Fruit fly (Drosophila melanogaster) whole organism, embryonic: Measurements from ENCODE around the gene Bili.

Source experiments
- Ada2b ChIP-seq: fragments of 200-800 bp; sonication (Bioruptor generic); IDR thresholded peaks from 2 replicates; pipeline ENCODE4 v1.3.6; 2022; ENCODE audit warnings: missing biosample characterization, missing genetic modification characterization
- BEAF-32 ChIP-seq: fragments of 200-800 bp; sonication (Bioruptor generic); optimal IDR thresholded peaks from 3 replicates; lab custom pipeline; 2017; ENCODE audit warnings: missing biosample characterization, missing genetic modification characterization, mild to moderate bottlenecking, moderate library complexity, missing genetic modification reagents
- CG10431 ChIP-seq: fragments of 200-800 bp; sonication (Bioruptor generic); optimal IDR thresholded peaks from 3 replicates; lab custom pipeline; 2018; ENCODE audit warnings: missing biosample characterization, mild to moderate bottlenecking, missing genetic modification characterization
- CG11695 ChIP-seq: fragments of 200-800 bp; sonication (Bioruptor generic); IDR thresholded peaks from 3 replicates; pipeline ENCODE4 v1.3.6; 2022; ENCODE audit warnings: missing biosample characterization, missing genetic modification characterization
- CG1233 ChIP-seq: fragments of 200-800 bp; sonication (Bioruptor generic); optimal IDR thresholded peaks from 4 replicates; lab custom pipeline; 2018; ENCODE audit warnings: missing biosample characterization, mild to moderate bottlenecking, missing genetic modification characterization
- CG12659 ChIP-seq: fragments of 200-800 bp; sonication (Bioruptor generic); optimal IDR thresholded peaks from 3 replicates; lab custom pipeline; 2017; ENCODE audit warnings: mild to moderate bottlenecking, missing biosample characterization, missing genetic modification reagents, missing genetic modification characterization
- CG16813 ChIP-seq: fragments of 200-800 bp; sonication (Bioruptor generic); IDR thresholded peaks from 3 replicates; pipeline ENCODE4 v1.3.6; 2022; ENCODE audit warnings: missing biosample characterization, missing genetic modification characterization; ENCODE audit not compliant: partially characterized antibody
- CG16815 ChIP-seq: fragments of 200-800 bp; sonication (Bioruptor generic); optimal IDR thresholded peaks from 3 replicates; lab custom pipeline; 2017; ENCODE audit warnings: missing biosample characterization, mild to moderate bottlenecking, missing genetic modification characterization
- CG17361 ChIP-seq: fragments of 200-800 bp; sonication (Bioruptor generic); IDR thresholded peaks from 3 replicates; pipeline ENCODE4 v1.3.6; 2022; ENCODE audit warnings: missing biosample characterization, missing genetic modification characterization
- CG17802 ChIP-seq: fragments of 200-800 bp; sonication (Bioruptor generic); optimal IDR thresholded peaks from 2 replicates; lab custom pipeline; 2018; ENCODE audit warnings: missing biosample characterization, mild to moderate bottlenecking, missing genetic modification characterization, moderate library complexity
- CG2116 ChIP-seq: fragments of 200-800 bp; sonication (Bioruptor generic); optimal IDR thresholded peaks from 3 replicates; lab custom pipeline; 2018; ENCODE audit warnings: missing biosample characterization, mild to moderate bottlenecking, missing genetic modification characterization
- CG31224 ChIP-seq: fragments of 200-800 bp; sonication (Bioruptor generic); IDR thresholded peaks from 2 replicates; pipeline ENCODE4 v1.3.6; 2022; ENCODE audit warnings: missing biosample characterization, missing genetic modification characterization
- CG33213 ChIP-seq: fragments of 200-800 bp; sonication (Bioruptor generic); optimal IDR thresholded peaks from 3 replicates; lab custom pipeline; 2016; ENCODE audit warnings: missing biosample characterization, missing genetic modification characterization
- CG3995 ChIP-seq: fragments of 200-800 bp; sonication (Bioruptor generic); optimal IDR thresholded peaks from 3 replicates; lab custom pipeline; 2016; ENCODE audit warnings: missing biosample characterization, missing genetic modification characterization
- CG4360 ChIP-seq: fragments of 200-800 bp; sonication (Bioruptor generic); IDR thresholded peaks from 2 replicates; pipeline ENCODE4 v1.3.6; 2022; ENCODE audit warnings: missing biosample characterization, missing genetic modification characterization
- CG7357 ChIP-seq: fragments of 200-800 bp; sonication (Bioruptor generic); IDR thresholded peaks from 3 replicates; pipeline ENCODE4 v1.3.6; 2022; ENCODE audit warnings: missing biosample characterization, missing genetic modification characterization
- CG7786 ChIP-seq: fragments of 200-800 bp; sonication (Bioruptor generic); optimal IDR thresholded peaks from 2 replicates; lab custom pipeline; 2016; ENCODE audit warnings: missing biosample characterization, missing genetic modification characterization
- CG7839 ChIP-seq: fragments of 200-800 bp; sonication (Bioruptor generic); optimal IDR thresholded peaks from 3 replicates; lab custom pipeline; 2018; ENCODE audit warnings: missing biosample characterization, mild to moderate bottlenecking, missing genetic modification characterization, moderate library complexity
- CG9609 ChIP-seq: fragments of 200-800 bp; sonication (Bioruptor generic); optimal IDR thresholded peaks from 3 replicates; lab custom pipeline; 2016; ENCODE audit warnings: missing biosample characterization, missing genetic modification characterization
- CG9797 ChIP-seq: fragments of 200-800 bp; sonication (Bioruptor generic); optimal IDR thresholded peaks from 3 replicates; lab custom pipeline; 2018; ENCODE audit warnings: missing biosample characterization, mild to moderate bottlenecking, missing genetic modification characterization
- Dp ChIP-seq: fragments of 200-800 bp; sonication (Bioruptor generic); optimal IDR thresholded peaks from 2 replicates; lab custom pipeline; 2018; ENCODE audit warnings: missing biosample characterization, mild to moderate bottlenecking, missing genetic modification characterization, moderate library complexity
- E2f1 ChIP-seq: fragments of 200-800 bp; sonication (Bioruptor generic); IDR thresholded peaks from 2 replicates; pipeline ENCODE4 v1.3.6; 2022; ENCODE audit warnings: missing biosample characterization, missing genetic modification characterization
- GATAe ChIP-seq: fragments of 200-800 bp; sonication (Bioruptor generic); conservative IDR thresholded peaks from 2 replicates; pipeline ENCODE4 v1.3.6; 2022; ENCODE audit warnings: missing biosample characterization, missing genetic modification characterization
- Hr39 ChIP-seq: fragments of >200 bp; optimal IDR thresholded peaks from 2 replicates; lab custom pipeline; 2017
- Lhr ChIP-seq: fragments of 200-800 bp; sonication (Bioruptor generic); optimal IDR thresholded peaks from 3 replicates; lab custom pipeline; 2017; ENCODE audit warnings: mild to moderate bottlenecking, missing biosample characterization, missing genetic modification reagents, missing genetic modification characterization
- MBD-R2 ChIP-seq: fragments of 200-800 bp; sonication (Bioruptor generic); IDR thresholded peaks from 2 replicates; pipeline ENCODE4 v1.3.6; 2022; ENCODE audit warnings: missing biosample characterization, missing genetic modification characterization
- Mad ChIP-seq: fragments of 200-800 bp; sonication (Bioruptor generic); optimal IDR thresholded peaks from 2 replicates; lab custom pipeline; 2016; ENCODE audit warnings: missing biosample characterization, missing genetic modification characterization
- NFAT ChIP-seq: fragments of 200-800 bp; sonication (Bioruptor generic); IDR thresholded peaks from 2 replicates; pipeline ENCODE4 v1.3.6; 2022; ENCODE audit warnings: missing biosample characterization, missing genetic modification characterization
- Rx ChIP-seq: fragments of 200-800 bp; sonication (Bioruptor generic); IDR thresholded peaks from 2 replicates; pipeline ENCODE4 v1.3.6; 2022; ENCODE audit warnings: missing biosample characterization, missing genetic modification characterization
- Sin3A ChIP-seq: fragments of >200 bp; optimal IDR thresholded peaks from 2 replicates; lab custom pipeline; 2018
- Sry-δ ChIP-seq: fragments of 200-800 bp; sonication (Bioruptor generic); optimal IDR thresholded peaks from 2 replicates; lab custom pipeline; 2016; ENCODE audit warnings: missing biosample characterization, missing genetic modification characterization
- Stat92E ChIP-seq, 3 experiments: fragments of >200 bp in 2 of 3; fragments of 200-800 bp in 1 of 3; sonication (Bioruptor generic) in 1 of 3; optimal IDR thresholded peaks; 2 replicates each; lab custom pipeline; 2017 to 2019; ENCODE audit warnings: missing biosample characterization in 3 of 3, missing genetic modification characterization in 3 of 3, mild to moderate bottlenecking in 1 of 3, moderate library complexity in 1 of 3
- TFAM ChIP-seq: fragments of 200-800 bp; sonication (Bioruptor generic); optimal IDR thresholded peaks from 2 replicates; lab custom pipeline; 2017; ENCODE audit warnings: missing biosample characterization, missing genetic modification characterization, inconsistent platforms
- Trl ChIP-seq, 3 experiments: fragments of >200 bp in 2 of 3; fragments of 200-800 bp in 1 of 3; sonication (Bioruptor generic) in 1 of 3; optimal IDR thresholded peaks; 2 replicates in 1 of 3; 3 replicates in 2 of 3; lab custom pipeline; 2016 to 2017; ENCODE audit warnings: missing biosample characterization in 1 of 3, missing genetic modification characterization in 1 of 3
- ci ChIP-seq: fragments of 200-800 bp; sonication (Bioruptor generic); IDR thresholded peaks from 3 replicates; pipeline ENCODE4 v1.3.6; 2022; ENCODE audit warnings: missing biosample characterization, missing genetic modification characterization
- da ChIP-seq: fragments of 200-800 bp; sonication (Bioruptor generic); optimal IDR thresholded peaks from 2 replicates; lab custom pipeline; 2016; ENCODE audit warnings: missing biosample characterization, missing genetic modification characterization
- dan ChIP-seq: fragments of 200-800 bp; sonication (Bioruptor generic); IDR thresholded peaks from 2 replicates; pipeline ENCODE4 v1.3.6; 2022; ENCODE audit warnings: missing biosample characterization, missing genetic modification characterization
- dpn ChIP-seq, 2 experiments: fragments of 200-800 bp; sonication (Bioruptor generic); optimal IDR thresholded peaks; 3 replicates each; lab custom pipeline; 2016; ENCODE audit warnings: missing biosample characterization in 2 of 2, missing genetic modification characterization in 2 of 2
- fd64A ChIP-seq: fragments of 200-800 bp; sonication (Bioruptor generic); optimal IDR thresholded peaks from 3 replicates; lab custom pipeline; 2018; ENCODE audit warnings: missing biosample characterization, mild to moderate bottlenecking, missing genetic modification characterization
- knrl ChIP-seq: fragments of 200-800 bp; sonication (Bioruptor generic); IDR thresholded peaks from 3 replicates; pipeline ENCODE4 v1.3.6; 2022; ENCODE audit warnings: missing biosample characterization, missing genetic modification characterization; ENCODE audit not compliant: partially characterized antibody
- maf-S ChIP-seq: fragments of 200-800 bp; sonication (Bioruptor generic); optimal IDR thresholded peaks from 2 replicates; lab custom pipeline; 2016; ENCODE audit warnings: missing biosample characterization, missing genetic modification characterization
- mld ChIP-seq: fragments of 200-800 bp; sonication (Bioruptor generic); IDR thresholded peaks from 3 replicates; pipeline ENCODE4 v1.3.6; 2022; ENCODE audit warnings: missing biosample characterization, missing genetic modification characterization; ENCODE audit not compliant: partially characterized antibody
- org-1 ChIP-seq: fragments of 200-800 bp; sonication (Bioruptor generic); optimal IDR thresholded peaks from 2 replicates; lab custom pipeline; 2017; ENCODE audit warnings: missing biosample characterization, missing genetic modification characterization
- prd ChIP-seq, 3 experiments: fragments of >200 bp in 2 of 3; fragments of 200-800 bp in 1 of 3; sonication (Bioruptor generic) in 1 of 3; optimal IDR thresholded peaks in 2 of 3; IDR thresholded peaks in 1 of 3; 2 replicates in 2 of 3; 3 replicates in 1 of 3; pipeline versions ENCODE4 v1.3.6 to Lab custom; 2017 to 2022; ENCODE audit warnings: missing biosample characterization in 1 of 3, missing genetic modification characterization in 1 of 3
- rib ChIP-seq: fragments of 200-800 bp; sonication (Bioruptor generic); IDR thresholded peaks from 2 replicates; pipeline ENCODE4 v1.3.6; 2022; ENCODE audit warnings: missing biosample characterization, missing genetic modification characterization
- row ChIP-seq: fragments of 200-800 bp; sonication (Bioruptor generic); IDR thresholded peaks from 3 replicates; pipeline ENCODE4 v1.3.6; 2022; ENCODE audit warnings: missing biosample characterization, missing genetic modification characterization
- sisA ChIP-seq: fragments of 200-800 bp; sonication (Bioruptor generic); IDR thresholded peaks from 2 replicates; pipeline ENCODE4 v1.3.6; 2022; ENCODE audit warnings: missing biosample characterization, missing genetic modification characterization
- sna ChIP-seq: fragments of 200-800 bp; sonication (Bioruptor generic); IDR thresholded peaks from 2 replicates; pipeline ENCODE4 v1.3.6; 2022; ENCODE audit warnings: missing biosample characterization, missing genetic modification characterization; ENCODE audit not compliant: partially characterized antibody
- trh ChIP-seq: fragments of 200-800 bp; sonication (Bioruptor generic); optimal IDR thresholded peaks from 2 replicates; lab custom pipeline; 2016; ENCODE audit warnings: missing biosample characterization, missing genetic modification characterization
- wor ChIP-seq: fragments of 200-800 bp; sonication (Bioruptor generic); IDR thresholded peaks from 2 replicates; pipeline ENCODE4 v1.3.6; 2022; ENCODE audit warnings: missing biosample characterization, missing genetic modification characterization

The Bili gene

DNA sequence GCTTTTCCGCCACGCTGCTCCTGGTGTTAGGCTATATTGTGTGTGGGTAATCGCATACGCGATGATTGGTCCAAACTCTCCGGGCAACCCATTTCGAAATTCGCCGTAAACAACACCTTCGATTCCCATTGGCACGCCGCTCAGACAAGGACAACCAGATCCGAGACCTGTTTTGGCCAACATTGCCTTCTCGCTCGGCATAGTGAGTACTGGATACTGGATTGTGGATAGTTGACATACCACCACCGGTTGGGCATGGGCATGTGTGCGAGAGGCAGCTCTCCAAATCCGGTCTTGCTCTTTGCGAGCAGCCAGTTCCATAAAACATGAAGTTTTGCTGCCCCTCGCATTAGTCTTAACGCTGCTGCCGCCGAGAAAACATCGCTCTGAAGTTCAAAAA, 36.5 kb upstream of the Bili start, which contains the start of gene fd96Cb (continued):
- TF ChIP-seq row (GFP tag; lab: Robert Waterston, UW) (no peak), BEAF-32 (no peak), CG9609 (GFP tag; lab: Kevin White, UChicago) (no peak), CG7786 (GFP tag; lab: Kevin White, UChicago) (no peak), mld (GFP tag; lab: Robert Waterston, UW) (0 out of 3 replicates have a peak, but pooled peaks have one; percentile 55), Hr39 (lab: Kevin White, UChicago) (no peak), CG31224 (GFP tag; lab: Robert Waterston, UW) (no peak), sisA (no peak), CG7839 (no peak), Lhr (GFP tag; lab: Kevin White, UChicago) (no peak), CG9797 (GFP tag; lab: Kevin White, UChicago) (no peak), sna (GFP tag; lab: Robert Waterston, UW) (no peak), CG10431 (GFP tag; lab: Kevin White, UChicago) (no peak)
- TF ChIP-seq, all 482 proteins: peak for 15

DNA sequence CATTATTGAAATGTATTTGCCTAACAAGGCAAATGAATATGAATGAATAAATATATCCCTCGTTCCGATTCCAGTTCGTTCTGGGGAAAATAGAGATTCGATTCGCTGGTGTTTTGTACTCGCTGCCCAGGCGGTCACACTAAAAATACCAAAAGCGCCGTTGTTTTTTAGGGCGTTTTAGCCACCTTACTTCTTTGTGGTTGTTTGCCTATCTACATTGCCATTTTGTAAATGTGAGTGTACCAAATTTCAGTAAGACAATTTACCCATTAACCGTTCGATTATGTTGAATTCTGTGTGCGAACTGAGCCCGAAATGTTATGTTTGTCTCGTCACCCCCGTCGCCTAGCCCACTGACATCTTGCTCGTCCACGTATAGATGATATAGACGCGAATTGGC, 33.6 kb upstream of the Bili start, which contains the start of the genes CG33095 and CG33096:
TSS of gene CG33095 (plus strand) at position 187 of the 400 bp plus-strand sequence.
TSS of gene CG33096 (plus strand) at position 187 of the 400 bp plus-strand sequence.
- TF ChIP-seq Sin3A (peak; percentile 9), CG17361 (GFP tag; lab: Robert Waterston, UW) (no peak), CG17802 (tag; lab: Kevin White, UChicago) (no peak), prd (optimal IDR thresholded peaks at IDR 0.05; lab: Kevin White, UChicago) (no peak), prd (GFP tag; IDR thresholded peaks at IDR 0.05; lab: Robert Waterston, UW) (no peak), Mad (no peak), CG16813 (GFP tag; lab: Robert Waterston, UW) (0 out of 3 replicates have a peak, but pooled peaks have one; percentile 43), MBD-R2 (GFP tag; lab: Robert Waterston, UW) (peak; percentile 83), CG16815 (GFP tag; lab: Kevin White, UChicago) (no peak), knrl (GFP tag; lab: Robert Waterston, UW) (0 out of 3 replicates have a peak, but pooled peaks have one; percentile 10), BEAF-32 (peak; percentile 31), dan (GFP tag; lab: Robert Waterston, UW) (no peak), CG4360 (GFP tag; lab: Robert Waterston, UW) (no peak), Rx (no peak), trh (GFP tag; lab: Kevin White, UChicago) (no peak), Ada2b (GFP tag; lab: Robert Waterston, UW) (no peak), CG3995 (GFP tag; lab: Kevin White, UChicago) (peak; percentile 11), CG1233 (GFP tag; lab: Kevin White, UChicago) (no peak), NFAT (no peak), Stat92E (GFP tag; optimal IDR thresholded peaks at IDR 0.05; lab: Kevin White, UChicago) (no peak), org-1 (GFP tag; lab: Kevin White, UChicago) (no peak), Sry-δ (GFP tag; lab: Kevin White, UChicago) (peak; percentile 38), maf-S (no peak), dpn (GFP tag; optimal IDR thresholded peaks at IDR 0.05; lab: Kevin White, UChicago) (no peak), TFAM (GFP tag; lab: Kevin White, UChicago) (no peak), CG7357 (no peak), ci (GFP tag; lab: Robert Waterston, UW) (no peak), Dp (GFP tag; lab: Kevin White, UChicago) (peak; percentile 27), GATAe (GFP tag; lab: Robert Waterston, UW) (no peak), Trl (optimal IDR thresholded peaks at IDR 0.05; lab: Kevin White, UChicago) (no peak), Trl (GFP tag; optimal IDR thresholded peaks at IDR 0.05; lab: Kevin White, UChicago) (no peak), rib (GFP tag; lab: Robert Waterston, UW) (no peak), fd64A (GFP tag; lab: Kevin White, UChicago) (no peak), wor (no peak), CG11695 (GFP tag; lab: Robert Waterston, UW) (0 out of 3 replicates have a peak, but pooled peaks have one; percentile 10), E2f1 (GFP tag; lab: Robert Waterston, UW) (no peak), CG33213 (GFP tag; lab: Kevin White, UChicago) (peak; percentile 76), CG12659 (GFP tag; lab: Kevin White, UChicago) (peak; percentile 57), da (GFP tag; lab: Kevin White, UChicago) (no peak), CG2116 (GFP tag; lab: Kevin White, UChicago) (peak; percentile 8)
